Worm (Caenorhabditis elegans) whole organism, L4/young adult: Measurements from ENCODE around the gene klp-20.

Source experiments
- W03F9.2 ChIP-seq: fragments of 150-350 bp; optimal IDR thresholded peaks from 2 replicates; lab custom pipeline; 2014; ENCODE audit warnings: missing biosample characterization, missing genetic modification characterization
- him-1 ChIP-seq: sonication (generic microtip); optimal IDR thresholded peaks from 2 replicates; lab custom pipeline; 2016; ENCODE audit warnings: missing genotype, missing genetic modification reagents, missing genetic modification characterization, missing compliant biosample characterization

DNA sequence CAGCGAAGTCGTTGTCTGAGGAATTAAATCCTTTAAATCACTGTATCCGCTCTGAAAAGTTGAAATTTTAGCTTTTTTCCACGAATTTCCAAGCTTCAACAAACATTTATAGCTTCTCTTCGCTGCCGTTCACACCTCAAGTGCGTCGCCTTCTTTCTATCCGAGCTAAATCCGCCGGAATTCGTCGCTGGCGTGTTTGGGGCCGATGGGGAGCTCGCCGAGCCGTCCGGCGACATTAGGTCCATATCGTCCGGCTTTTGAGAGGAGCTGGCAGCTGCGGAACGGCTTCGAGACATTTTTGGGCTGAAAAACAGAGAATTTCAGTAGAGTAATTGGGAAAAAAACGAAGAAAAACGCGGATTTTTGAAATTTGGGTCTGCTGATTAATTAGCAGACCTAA lies 22.0 kb upstream of the klp-20 start, which contains the start of gene mxl-2:
- TF ChIP-seq W03F9.2 (tag; lab: Kevin White, UChicago): no peak
- no peak for TF ChIP-seq him-1 (tag; lab: Kevin White, UChicago)
